Worm (Caenorhabditis elegans) whole organism, young adult: Measurements from ENCODE around the gene nstp-2.
A peak's percentile ranks its signal among the peaks of the same experiment; 100 is the strongest.

ENCODE experiments used
- B0019.2 ChIP-seq: fragments of 200-800 bp; sonication (Bioruptor generic); conservative IDR thresholded peaks from 2 replicates; pipeline ENCODE4 v1.3.6; 2022; ENCODE audit warnings: missing genetic modification reagents, missing genetic modification characterization, missing compliant biosample characterization
- C17E4.6 ChIP-seq: fragments of 200-800 bp; sonication (Bioruptor generic); IDR thresholded peaks from 2 replicates; pipeline ENCODE4 v1.3.6; 2022; ENCODE audit warnings: missing genetic modification reagents, missing genetic modification characterization, missing compliant biosample characterization
- F39B2.1 ChIP-seq: fragments of 200-800 bp; sonication (Bioruptor generic); IDR thresholded peaks from 2 replicates; pipeline ENCODE4 v1.3.6; 2022; ENCODE audit warnings: missing genetic modification reagents, missing genetic modification characterization, missing compliant biosample characterization
- F52B5.7 ChIP-seq: sonication (generic microtip); optimal IDR thresholded peaks from 2 replicates; lab custom pipeline; 2016; ENCODE audit warnings: mild to moderate bottlenecking, missing genetic modification characterization, missing compliant biosample characterization
- F57A8.1 ChIP-seq: fragments of 200-800 bp; sonication (Bioruptor generic); optimal IDR thresholded peaks from 2 replicates; lab custom pipeline; 2018; ENCODE audit warnings: mild to moderate bottlenecking, missing genetic modification characterization, moderate library complexity, missing compliant biosample characterization
- K12H6.12 ChIP-seq: fragments of 200-800 bp; sonication (Bioruptor generic); optimal IDR thresholded peaks from 2 replicates; lab custom pipeline; 2018; ENCODE audit warnings: mild to moderate bottlenecking, missing genetic modification characterization, missing compliant biosample characterization
- T26A5.8 ChIP-seq: sonication (generic microtip); optimal IDR thresholded peaks from 2 replicates; lab custom pipeline; 2016; ENCODE audit warnings: missing genetic modification characterization, missing compliant biosample characterization
- Y56A3A.18 ChIP-seq: fragments of 200-800 bp; sonication (Bioruptor generic); IDR thresholded peaks from 2 replicates; pipeline ENCODE4 v1.3.6; 2022; ENCODE audit warnings: missing genetic modification reagents, missing genetic modification characterization, missing compliant biosample characterization
- aptf-3 ChIP-seq: fragments of 200-800 bp; sonication (Bioruptor generic); IDR thresholded peaks from 2 replicates; pipeline ENCODE4 v1.3.6; 2022; ENCODE audit warnings: missing genetic modification characterization, missing compliant biosample characterization
- athp-1 ChIP-seq: sonication (generic microtip); optimal IDR thresholded peaks from 2 replicates; lab custom pipeline; 2017; ENCODE audit warnings: mild to moderate bottlenecking, missing genetic modification characterization, missing compliant biosample characterization
- attf-6 ChIP-seq: fragments of 200-800 bp; sonication (Bioruptor generic); IDR thresholded peaks from 2 replicates; pipeline ENCODE4 v1.3.6; 2022; ENCODE audit warnings: missing genetic modification reagents, missing genetic modification characterization, missing compliant biosample characterization
- bed-2 ChIP-seq: fragments of 200-800 bp; sonication (Bioruptor generic); IDR thresholded peaks from 2 replicates; pipeline ENCODE4 v1.3.6; 2022; ENCODE audit warnings: missing genetic modification reagents, missing genetic modification characterization, missing compliant biosample characterization
- ceh-91 ChIP-seq: fragments of 200-800 bp; sonication (Bioruptor generic); IDR thresholded peaks from 2 replicates; pipeline ENCODE4 v1.3.6; 2022; ENCODE audit warnings: missing genetic modification reagents, missing genetic modification characterization, missing compliant biosample characterization
- efl-1 ChIP-seq: fragments of 150-350 bp; optimal IDR thresholded peaks from 2 replicates; lab custom pipeline; 2014; ENCODE audit warnings: missing biosample characterization, missing genetic modification reagents, missing genetic modification characterization
- egl-18 ChIP-seq: fragments of 200-800 bp; sonication (Bioruptor generic); IDR thresholded peaks from 2 replicates; pipeline ENCODE4 v1.3.6; 2022; ENCODE audit warnings: missing genetic modification reagents, missing genetic modification characterization, missing compliant biosample characterization
- egl-44 ChIP-seq: fragments of 200-800 bp; sonication (Bioruptor generic); IDR thresholded peaks from 2 replicates; pipeline ENCODE4 v1.3.6; 2022; ENCODE audit warnings: missing genetic modification reagents, missing genetic modification characterization, missing compliant biosample characterization
- ekl-4 ChIP-seq: fragments of 200-800 bp; sonication (Bioruptor generic); IDR thresholded peaks from 2 replicates; pipeline ENCODE4 v1.3.6; 2022; ENCODE audit warnings: missing genetic modification reagents, missing genetic modification characterization, missing compliant biosample characterization
- ets-4 ChIP-seq: fragments of 200-800 bp; sonication (Bioruptor generic); optimal IDR thresholded peaks from 2 replicates; lab custom pipeline; 2018; ENCODE audit warnings: mild to moderate bottlenecking, missing genetic modification characterization, missing compliant biosample characterization
- fkh-3 ChIP-seq: sonication (generic microtip); optimal IDR thresholded peaks from 2 replicates; lab custom pipeline; 2016; ENCODE audit warnings: mild to moderate bottlenecking, missing genetic modification characterization, missing compliant biosample characterization
- gei-17 ChIP-seq: fragments of 200-800 bp; sonication (Bioruptor generic); optimal IDR thresholded peaks from 2 replicates; lab custom pipeline; 2018; ENCODE audit warnings: mild to moderate bottlenecking, missing genetic modification characterization, missing compliant biosample characterization
- hlh-12 ChIP-seq: sonication (generic microtip); optimal IDR thresholded peaks from 2 replicates; lab custom pipeline; 2016; ENCODE audit warnings: missing genetic modification characterization, missing compliant biosample characterization
- hmg-20 ChIP-seq: fragments of 200-800 bp; sonication (Bioruptor generic); IDR thresholded peaks from 2 replicates; pipeline ENCODE4 v1.3.6; 2022; ENCODE audit warnings: missing genetic modification reagents, missing genetic modification characterization, missing compliant biosample characterization
- hrde-1 ChIP-seq: sonication (generic microtip); optimal IDR thresholded peaks from 2 replicates; lab custom pipeline; 2016; ENCODE audit warnings: missing genetic modification characterization, mild to moderate bottlenecking, missing compliant biosample characterization, moderate library complexity, missing genotype, missing genetic modification reagents, borderline replicate concordance
- lag-1 ChIP-seq: fragments of 200-800 bp; sonication (Bioruptor generic); IDR thresholded peaks from 2 replicates; pipeline ENCODE4 v1.3.6; 2022; ENCODE audit warnings: missing genetic modification reagents, missing genetic modification characterization, missing compliant biosample characterization
- let-526 ChIP-seq: fragments of 200-800 bp; sonication (Bioruptor generic); IDR thresholded peaks from 2 replicates; pipeline ENCODE4 v1.3.6; 2022; ENCODE audit warnings: missing genetic modification reagents, missing genetic modification characterization, missing compliant biosample characterization
- lin-26 ChIP-seq: fragments of 200-800 bp; sonication (Bioruptor generic); IDR thresholded peaks from 2 replicates; pipeline ENCODE4 v1.3.6; 2022; ENCODE audit warnings: missing genetic modification reagents, missing genetic modification characterization, missing compliant biosample characterization
- lin-35 ChIP-seq, 3 experiments: fragments of 150-350 bp in 2 of 3; sonication (generic microtip) in 1 of 3; optimal IDR thresholded peaks; 2 replicates each; lab custom pipeline; 2014 to 2018; ENCODE audit warnings: missing biosample characterization in 3 of 3, missing genetic modification characterization in 3 of 3, missing genetic modification reagents in 3 of 3
- lin-40 ChIP-seq: sonication (generic microtip); optimal IDR thresholded peaks from 2 replicates; lab custom pipeline; 2016; ENCODE audit warnings: missing genetic modification characterization, mild to moderate bottlenecking, missing compliant biosample characterization, missing genotype, missing genetic modification reagents
- lin-54 ChIP-seq: fragments of 200-800 bp; sonication (Bioruptor generic); optimal IDR thresholded peaks from 2 replicates; lab custom pipeline; 2018; ENCODE audit warnings: mild to moderate bottlenecking, missing genetic modification characterization, missing compliant biosample characterization
- lsl-1 ChIP-seq: fragments of 200-800 bp; sonication (Bioruptor generic); optimal IDR thresholded peaks from 2 replicates; lab custom pipeline; 2018; ENCODE audit warnings: mild to moderate bottlenecking, missing genetic modification characterization, moderate library complexity, missing compliant biosample characterization
- lsy-27 ChIP-seq: sonication (generic microtip); optimal IDR thresholded peaks from 2 replicates; lab custom pipeline; 2017; ENCODE audit warnings: missing genetic modification characterization, mild to moderate bottlenecking, missing compliant biosample characterization, antibody characterized with exemption, missing genotype, borderline replicate concordance; ENCODE audit not compliant: insufficient read depth
- mel-28 ChIP-seq: sonication (generic microtip); optimal IDR thresholded peaks from 2 replicates; lab custom pipeline; 2016; ENCODE audit warnings: borderline replicate concordance, mild to moderate bottlenecking, missing genetic modification characterization, missing compliant biosample characterization
- nfya-1 ChIP-seq: sonication (generic microtip); optimal IDR thresholded peaks from 2 replicates; lab custom pipeline; 2017; ENCODE audit warnings: antibody characterized with exemption, missing compliant biosample characterization, missing genetic modification characterization, borderline replicate concordance; ENCODE audit not compliant: insufficient read depth
- nhr-120 ChIP-seq: fragments of 200-800 bp; sonication (Bioruptor generic); IDR thresholded peaks from 2 replicates; pipeline ENCODE4 v1.3.6; 2022; ENCODE audit warnings: missing genetic modification characterization, missing compliant biosample characterization
- rec-8 ChIP-seq, 2 experiments: sonication (generic microtip); optimal IDR thresholded peaks; 2 replicates each; lab custom pipeline; 2016; ENCODE audit warnings: mild to moderate bottlenecking in 2 of 2, missing genetic modification characterization in 2 of 2, missing genetic modification reagents in 2 of 2, missing genotype in 2 of 2, missing biosample characterization in 1 of 2, missing compliant biosample characterization in 1 of 2, moderate library complexity in 1 of 2
- snpc-1.1 ChIP-seq: sonication (generic microtip); optimal IDR thresholded peaks from 2 replicates; lab custom pipeline; 2017; ENCODE audit warnings: missing genetic modification characterization, mild to moderate bottlenecking, missing compliant biosample characterization, antibody characterized with exemption, moderate library complexity, missing genotype, missing genetic modification reagents; ENCODE audit not compliant: insufficient read depth
- sptf-2 ChIP-seq: fragments of 200-800 bp; sonication (Bioruptor generic); optimal IDR thresholded peaks from 2 replicates; lab custom pipeline; 2018; ENCODE audit warnings: mild to moderate bottlenecking, missing genetic modification characterization, missing compliant biosample characterization
- tbp1 ChIP-seq: fragments of 200-800 bp; sonication (Bioruptor generic); optimal IDR thresholded peaks from 2 replicates; lab custom pipeline; 2018; ENCODE audit warnings: mild to moderate bottlenecking, missing genetic modification characterization, missing compliant biosample characterization
- unc-62 ChIP-seq: fragments of 150-350 bp; optimal IDR thresholded peaks from 2 replicates; lab custom pipeline; 2014; ENCODE audit warnings: missing biosample characterization, missing genetic modification reagents, missing genetic modification characterization
- xnd-1 ChIP-seq: sonication (generic microtip); optimal IDR thresholded peaks from 2 replicates; lab custom pipeline; 2016; ENCODE audit warnings: missing genotype, missing genetic modification reagents, missing genetic modification characterization, missing compliant biosample characterization
- zim-3 ChIP-seq: sonication (generic microtip); optimal IDR thresholded peaks from 2 replicates; lab custom pipeline; 2017; ENCODE audit warnings: mild to moderate bottlenecking, missing genetic modification characterization, moderate library complexity, missing compliant biosample characterization
- ztf-28 ChIP-seq: fragments of 200-800 bp; sonication (Bioruptor generic); IDR thresholded peaks from 2 replicates; pipeline ENCODE4 v1.3.6; 2022; ENCODE audit warnings: missing genetic modification reagents, missing genetic modification characterization, missing compliant biosample characterization

nstp-2 gene

ce11 chrIV:6556624-6557368, 49.2 kb downstream of the nstp-2 start, which contains the start of gene try-3 (continued):
- no peak for TF ChIP-seq unc-62 (GFP tag; lab: Kevin White, UChicago)
- TF ChIP-seq xnd-1, result no peak
- TF ChIP-seq C17E4.6 (GFP tag; lab: Robert Waterston, UW), result 0 out of 2 replicates have a peak, but pooled peaks have one; percentile 18
- 0 out of 2 replicates have a peak, but pooled peaks have one; percentile 18 for TF ChIP-seq aptf-3 (GFP tag; lab: Robert Waterston, UW)
- peak; percentile 13 for TF ChIP-seq ets-4
- TF ChIP-seq gei-17 (GFP tag; lab: Kevin White, UChicago), result no peak
- peak; percentile 71 for TF ChIP-seq hmg-20 (GFP tag; lab: Robert Waterston, UW)
- 0 out of 2 replicates have a peak, but pooled peaks have one; percentile 8 for TF ChIP-seq let-526 (GFP tag; lab: Robert Waterston, UW)
- peak; percentile 98 for TF ChIP-seq tbp1
- no peak for TF ChIP-seq lsy-27 (tag; lab: Kevin White, UChicago)
- TF ChIP-seq rec-8 (tag; optimal IDR thresholded peaks at IDR 0.05; lab: Kevin White, UChicago), result peak; percentile 18 to 46
- no peak for TF ChIP-seq zim-3
- peak; percentile 85 for TF ChIP-seq lin-26 (GFP tag; lab: Robert Waterston, UW)
- no peak for TF ChIP-seq hrde-1 (tag; lab: Kevin White, UChicago)
- TF ChIP-seq lag-1 (GFP tag; lab: Robert Waterston, UW), result no peak
- no peak for TF ChIP-seq nhr-120 (GFP tag; lab: Robert Waterston, UW)
- TF ChIP-seq lin-54 (GFP tag; lab: Kevin White, UChicago), result peak; percentile 74
- TF ChIP-seq ceh-91, result peak; percentile 47
- TF ChIP-seq K12H6.12, result peak; percentile 82

ce11 chrIV:6555388-6556330, 50.3 kb downstream of the nstp-2 start, which contains the start of gene paqr-1:
TSS of gene paqr-1 (minus strand) at chrIV:6555438.
- TF ChIP-seq egl-44 (no peak), attf-6 (GFP tag; lab: Robert Waterston, UW) (no peak), egl-18 (GFP tag; lab: Robert Waterston, UW) (no peak), athp-1 (tag; lab: Kevin White, UChicago) (no peak), nfya-1 (no peak), let-526 (GFP tag; lab: Robert Waterston, UW) (no peak), snpc-1.1 (tag; lab: Kevin White, UChicago) (no peak), F39B2.1 (GFP tag; lab: Robert Waterston, UW) (no peak), lsy-27 (tag; lab: Kevin White, UChicago) (no peak), tbp1 (peak; percentile 1), unc-62 (GFP tag; lab: Kevin White, UChicago) (no peak), ekl-4 (GFP tag; lab: Robert Waterston, UW) (no peak), sptf-2 (GFP tag; lab: Kevin White, UChicago) (no peak), efl-1 (GFP tag; lab: Kevin White, UChicago) (peak; percentile 12), F57A8.1 (GFP tag; lab: Kevin White, UChicago) (no peak), hlh-12 (tag; lab: Kevin White, UChicago) (no peak), lsl-1 (no peak), B0019.2 (GFP tag; lab: Robert Waterston, UW) (no peak), lin-40 (no peak), F52B5.7 (tag; lab: Kevin White, UChicago) (no peak), lag-1 (GFP tag; lab: Robert Waterston, UW) (no peak), bed-2 (GFP tag; lab: Robert Waterston, UW) (no peak), nhr-120 (GFP tag; lab: Robert Waterston, UW) (no peak), lin-35 (GFP tag; optimal IDR thresholded peaks at IDR 0.05; lab: Kevin White, UChicago) (peak in 1 of 3 experiments; percentile 67), rec-8 (tag; optimal IDR thresholded peaks at IDR 0.05; lab: Kevin White, UChicago) (no peak), Y56A3A.18 (GFP tag; lab: Robert Waterston, UW) (no peak), T26A5.8 (tag; lab: Kevin White, UChicago) (no peak), ztf-28 (no peak), fkh-3 (tag; lab: Kevin White, UChicago) (no peak), mel-28 (no peak), ceh-91 (no peak)
